Worm (Caenorhabditis elegans) whole organism, mixed stage, embryonic: ENCODE data around the gene srg-48.

Experiments used
- ceh-39 ChIP-seq: fragments of 150-350 bp; optimal IDR thresholded peaks from 2 replicates; lab custom pipeline; 2014; ENCODE audit warnings: missing biosample characterization, missing genetic modification characterization
- ces-1 ChIP-seq: fragments of 150-350 bp; optimal IDR thresholded peaks from 2 replicates; lab custom pipeline; 2014; ENCODE audit warnings: missing biosample characterization, missing genetic modification reagents, missing genetic modification characterization
- nhr-237 ChIP-seq: fragments of 150-350 bp; optimal IDR thresholded peaks from 2 replicates; lab custom pipeline; 2014; ENCODE audit warnings: missing biosample characterization, missing genetic modification characterization
- nhr-28 ChIP-seq: fragments of 150-350 bp; optimal IDR thresholded peaks from 2 replicates; lab custom pipeline; 2014; ENCODE audit warnings: missing biosample characterization, missing genetic modification characterization
- pha-4 ChIP-seq: fragments of 150-350 bp; optimal IDR thresholded peaks from 2 replicates; lab custom pipeline; 2018; ENCODE audit warnings: missing biosample characterization, missing genetic modification reagents, missing genetic modification characterization
- snpc-4 ChIP-seq: fragments of 150-350 bp; optimal IDR thresholded peaks from 2 replicates; lab custom pipeline; 2014; ENCODE audit warnings: missing biosample characterization, missing genetic modification characterization

DNA sequence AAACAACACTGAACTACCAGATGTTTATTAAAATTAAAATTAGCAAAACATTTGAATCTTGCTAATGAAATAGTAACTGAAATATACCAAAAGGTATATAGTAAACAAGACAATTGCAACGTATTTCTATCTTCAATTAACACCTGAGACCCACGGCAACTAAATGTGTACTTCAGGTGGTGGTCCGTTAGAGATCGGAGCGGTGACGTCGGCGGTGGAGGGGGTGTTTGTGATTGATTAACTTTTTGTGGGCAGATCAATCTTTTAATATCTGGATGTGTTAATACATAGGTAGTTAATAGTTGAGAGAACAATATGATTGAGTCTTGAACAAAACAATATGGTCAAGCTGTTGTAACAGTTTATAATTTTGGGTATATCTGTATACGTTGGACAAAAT is 23.9 kb downstream of the srg-48 start:
- TF ChIP-seq ceh-39 (tag; lab: Kevin White, UChicago): no peak
- TF ChIP-seq ces-1 (GFP tag; lab: Kevin White, UChicago): no peak
- TF ChIP-seq nhr-28 (tag; lab: Kevin White, UChicago): no peak
- no peak for TF ChIP-seq nhr-237 (tag; lab: Kevin White, UChicago)
- no peak for TF ChIP-seq pha-4
- no peak for TF ChIP-seq snpc-4 (tag; lab: Kevin White, UChicago)
